Fruit fly (Drosophila melanogaster): ENCODE results near the gene bru2.

DNA sequence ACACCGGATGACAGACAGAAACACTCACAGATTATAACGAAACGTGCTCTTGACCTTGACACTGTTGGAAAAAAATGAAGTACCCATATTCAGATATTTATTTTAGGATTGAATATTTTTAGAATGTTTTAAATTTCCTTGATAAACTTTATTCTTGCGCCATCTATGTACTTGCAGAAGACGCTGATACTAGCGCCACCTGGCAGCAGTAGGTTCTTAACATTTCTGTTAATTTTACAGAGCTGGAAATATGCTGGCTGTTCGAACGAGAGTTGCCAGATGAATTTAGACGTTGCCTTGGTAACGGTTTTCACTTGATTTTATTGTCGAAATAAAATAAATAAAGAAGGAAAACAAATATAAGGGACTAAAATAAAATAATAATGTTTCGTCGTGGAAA lies 80.5 kb downstream of the bru2 start, which contains the start of gene Fam92:
- TF ChIP-seq CG32121 (GFP tag; IDR thresholded peaks at IDR 0.05) (no peak), D1 (tag; optimal IDR thresholded peaks at IDR 0.05) (no peak), gl (tag; optimal IDR thresholded peaks at IDR 0.05) (no peak), CG34367 (tag; optimal IDR thresholded peaks at IDR 0.05) (no peak), rn (GFP tag; IDR thresholded peaks at IDR 0.05) (no peak), CG17806 (tag; optimal IDR thresholded peaks at IDR 0.05) (no peak), CG12605 (GFP tag; IDR thresholded peaks at IDR 0.05) (no peak), CG15710 (tag; optimal IDR thresholded peaks at IDR 0.05) (peak; percentile 9), EcR (GFP tag; optimal IDR thresholded peaks at IDR 0.05) (no peak)
